Worm (Caenorhabditis elegans): ENCODE data around the gene F54C4.4.
A peak's percentile ranks its signal among the peaks of the same experiment; 100 is the strongest.

The F54C4.4 gene

ce11 chrIII:69652-70051 is 17.5 kb downstream of the F54C4.4 start, which contains the start of gene spt-4:
Gene spt-4 (minus strand): TSS chrIII:69752.
- TF ChIP-seq lin-54 (GFP tag; optimal IDR thresholded peaks at IDR 0.05) = no peak
- no peak for TF ChIP-seq gei-17 (GFP tag; optimal IDR thresholded peaks at IDR 0.05)
- no peak for TF ChIP-seq F23B12.7 (tag; optimal IDR thresholded peaks at IDR 0.05; ENCODE audit: insufficient read depth)
- TF ChIP-seq madf-8 (GFP tag; conservative IDR thresholded peaks at IDR 0.05) = no peak
- TF ChIP-seq ets-4 (GFP tag; optimal IDR thresholded peaks at IDR 0.05) = no peak
- no peak for TF ChIP-seq efl-1 (GFP tag; optimal IDR thresholded peaks at IDR 0.05)
- TF ChIP-seq attf-6 (GFP tag; IDR thresholded peaks at IDR 0.05) = no peak
- no peak for TF ChIP-seq rec-8 (tag; optimal IDR thresholded peaks at IDR 0.05)
- no peak for TF ChIP-seq hmg-1.2 (GFP tag; IDR thresholded peaks at IDR 0.05)
- no peak for TF ChIP-seq madf-10 (tag; optimal IDR thresholded peaks at IDR 0.05)
- TF ChIP-seq die-1 (tag; optimal IDR thresholded peaks at IDR 0.05) = no peak
- TF ChIP-seq aptf-3 (GFP tag; IDR thresholded peaks at IDR 0.05) = no peak
- TF ChIP-seq snpc-4 (GFP tag; optimal IDR thresholded peaks at IDR 0.05) = no peak
- TF ChIP-seq snpc-4 (tag; optimal IDR thresholded peaks at IDR 0.05) = no peak
- no peak for TF ChIP-seq lir-1 (GFP tag; conservative IDR thresholded peaks at IDR 0.05)
- no peak for TF ChIP-seq mcd-1 (GFP tag; IDR thresholded peaks at IDR 0.05)
- TF ChIP-seq F49E8.2 (tag; optimal IDR thresholded peaks at IDR 0.05; ENCODE audit: insufficient read depth) = no peak
- TF ChIP-seq T26A5.8 (tag; optimal IDR thresholded peaks at IDR 0.05) = no peak
- no peak for TF ChIP-seq mel-28 (tag; optimal IDR thresholded peaks at IDR 0.05; ENCODE audit: borderline replicate concordance)
- TF ChIP-seq nfyb-1 (GFP tag; IDR thresholded peaks at IDR 0.05) = no peak

ce11 chrIII:67025-67424 is 20.2 kb downstream of the F54C4.4 start:
- TF ChIP-seq attf-6 (GFP tag; IDR thresholded peaks at IDR 0.05) (no peak), zfh-2 (GFP tag; conservative IDR thresholded peaks at IDR 0.05) (peak; percentile 81), Y79H2A.3 (GFP tag; conservative IDR thresholded peaks at IDR 0.05) (no peak), ama-1 (optimal IDR thresholded peaks at IDR 0.05) (peak; percentile 78), ama-1 (GFP tag; optimal IDR thresholded peaks at IDR 0.05) (no peak), D2030.7 (GFP tag; IDR thresholded peaks at IDR 0.05) (no peak), nhr-179 (tag; optimal IDR thresholded peaks at IDR 0.05) (no peak), F49E8.2 (tag; optimal IDR thresholded peaks at IDR 0.05; ENCODE audit: insufficient read depth) (no peak), dpl-1 (GFP tag; optimal IDR thresholded peaks at IDR 0.05) (no peak), somi-1 (GFP tag; optimal IDR thresholded peaks at IDR 0.05) (peak; percentile 12), attf-5 (GFP tag; optimal IDR thresholded peaks at IDR 0.05) (peak; percentile 39), ztf-6 (GFP tag; IDR thresholded peaks at IDR 0.05) (no peak), cebp-1 (GFP tag; IDR thresholded peaks at IDR 0.05) (no peak), cebp-1 (tag; optimal IDR thresholded peaks at IDR 0.05) (peak; percentile 55), mcd-1 (GFP tag; IDR thresholded peaks at IDR 0.05) (peak; percentile 25; the same call in 1 of the 2 replicates), atf-7 (tag; optimal IDR thresholded peaks at IDR 0.05) (no peak), pbrm-1 (GFP tag; IDR thresholded peaks at IDR 0.05) (peak; percentile 30; the same call in 1 of the 2 replicates), lin-26 (GFP tag; IDR thresholded peaks at IDR 0.05) (peak; percentile 15; the same call in 1 of the 2 replicates), F33H1.4 (GFP tag; IDR thresholded peaks at IDR 0.05) (no peak), K12H6.12 (tag; optimal IDR thresholded peaks at IDR 0.05) (peak; percentile 48), egl-44 (GFP tag; IDR thresholded peaks at IDR 0.05) (no peak), ceh-27 (GFP tag; optimal IDR thresholded peaks at IDR 0.05) (peak; percentile 33), ztf-28 (GFP tag; IDR thresholded peaks at IDR 0.05) (0 out of 2 replicates have a peak, but pooled peaks have one; percentile 7), madf-3 (GFP tag; IDR thresholded peaks at IDR 0.05) (no peak)
